Worm (Caenorhabditis elegans): Measurements from ENCODE around the gene F17E9.5.

The F17E9.5 gene

DNA sequence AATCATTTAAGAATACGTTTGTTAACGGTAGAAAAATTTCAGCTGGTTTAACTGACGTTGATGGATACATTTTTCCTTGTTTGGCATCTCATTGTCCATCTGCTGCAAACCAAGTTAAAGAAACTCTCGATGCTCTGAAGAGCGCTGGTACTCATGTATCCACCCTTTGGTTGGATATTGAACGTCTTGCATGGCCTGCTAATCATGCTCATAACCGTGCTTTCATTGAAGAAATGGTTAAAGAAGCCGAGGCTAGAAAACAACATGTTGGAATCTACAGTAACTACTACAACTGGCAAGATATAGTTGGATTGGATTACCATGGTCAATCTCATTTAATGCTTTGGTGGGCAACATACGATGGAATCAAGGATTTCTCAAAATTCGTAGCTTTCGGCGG lies 12.6 kb upstream of the F17E9.5 start:
- TF ChIP-seq egl-27 (tag; optimal IDR thresholded peaks at IDR 0.05) = no peak
- TF ChIP-seq efl-1 (optimal IDR thresholded peaks at IDR 0.05) = no peak
- TF ChIP-seq efl-1 (GFP tag; optimal IDR thresholded peaks at IDR 0.05 in 1 of 2) = peak in 1 of 2 experiments; percentile 6

DNA sequence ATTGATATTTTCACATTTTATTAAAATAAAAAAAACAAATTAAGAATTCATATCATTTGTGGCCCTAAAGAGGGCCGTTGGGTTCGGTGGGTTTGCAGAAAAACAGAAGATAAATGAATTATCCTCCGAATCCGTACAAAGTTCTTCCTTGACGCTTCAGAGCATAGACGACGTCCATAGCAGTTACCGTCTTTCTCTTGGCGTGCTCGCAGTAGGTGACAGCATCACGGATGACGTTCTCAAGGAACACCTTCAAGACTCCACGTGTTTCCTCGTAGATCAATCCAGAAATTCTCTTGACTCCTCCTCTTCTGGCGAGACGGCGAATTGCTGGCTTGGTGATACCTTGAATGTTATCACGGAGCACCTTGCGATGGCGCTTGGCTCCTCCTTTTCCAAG lies 12.1 kb upstream of the F17E9.5 start:
- TF ChIP-seq dpl-1 (GFP tag; optimal IDR thresholded peaks at IDR 0.05) = no peak

DNA sequence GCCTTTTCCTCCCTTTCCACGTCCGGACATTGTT lies 11.8 kb upstream of the F17E9.5 start, which contains the start of gene his-31:
Gene his-31, minus strand, starts transcription at position 30 of the 34 bp plus-strand sequence.
- TF ChIP-seq pag-3 (tag; optimal IDR thresholded peaks at IDR 0.05; ENCODE audit: borderline replicate concordance, insufficient read depth) (no peak), fkh-8 (tag; optimal IDR thresholded peaks at IDR 0.05) (no peak), hlh-17 (GFP tag; optimal IDR thresholded peaks at IDR 0.05; ENCODE audit: borderline replicate concordance) (no peak), elt-2 (tag; optimal IDR thresholded peaks at IDR 0.05) (no peak), ets-5 (GFP tag; IDR thresholded peaks at IDR 0.05) (no peak), sup-37 (GFP tag; optimal IDR thresholded peaks at IDR 0.05) (no peak), pqm-1 (tag; optimal IDR thresholded peaks at IDR 0.05) (no peak), elt-3 (tag; optimal IDR thresholded peaks at IDR 0.05) (no peak), nhr-90 (tag; optimal IDR thresholded peaks at IDR 0.05; ENCODE audit: poor library complexity) (no peak), unc-30 (tag; optimal IDR thresholded peaks at IDR 0.05) (no peak)

DNA sequence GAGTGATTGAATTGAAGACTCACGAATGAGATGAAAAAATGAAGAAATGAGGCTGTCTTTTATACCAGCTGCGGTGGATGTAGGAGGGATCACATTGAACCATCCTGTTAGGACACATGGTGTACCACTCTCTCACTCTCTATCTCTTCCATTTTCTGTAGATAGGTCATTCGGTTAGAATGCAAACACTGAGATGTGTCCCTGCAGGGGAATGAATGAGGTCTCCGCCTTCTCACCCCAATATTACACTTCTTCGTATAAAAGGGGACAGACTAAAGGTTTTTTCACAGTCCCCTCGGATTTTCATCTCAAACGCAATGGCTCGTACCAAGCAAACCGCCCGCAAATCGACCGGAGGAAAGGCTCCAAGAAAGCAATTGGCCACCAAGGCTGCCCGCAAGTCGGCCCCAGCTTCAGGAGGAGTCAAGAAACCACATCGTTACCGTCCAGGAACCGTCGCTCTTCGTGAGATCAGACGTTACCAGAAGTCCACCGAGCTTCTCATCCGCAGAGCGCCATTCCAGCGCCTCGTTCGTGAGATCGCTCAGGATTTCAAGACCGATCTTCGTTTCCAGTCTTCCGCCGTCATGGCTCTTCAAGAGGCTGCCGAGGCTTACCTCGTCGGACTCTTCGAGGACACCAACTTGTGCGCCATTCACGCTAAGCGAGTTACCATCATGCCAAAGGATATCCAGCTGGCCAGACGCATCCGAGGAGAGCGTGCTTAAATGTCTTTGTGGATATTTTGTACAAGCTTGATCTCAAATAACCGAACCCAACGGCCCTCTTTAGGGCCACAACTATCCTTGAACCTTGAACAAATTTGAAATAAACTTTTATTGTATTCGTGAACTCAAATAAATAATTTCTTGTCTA lies 11.4 kb upstream of the F17E9.5 start, which contains the start of gene his-32:
Gene his-32, plus strand, starts transcription at position 318 of the 876 bp plus-strand sequence.
- TF ChIP-seq C16A3.4 (tag; optimal IDR thresholded peaks at IDR 0.05) (peak; percentile 61), ceh-90 (tag; optimal IDR thresholded peaks at IDR 0.05) (no peak), fkh-8 (tag; optimal IDR thresholded peaks at IDR 0.05) (no peak), ceh-63 (GFP tag; optimal IDR thresholded peaks at IDR 0.05) (no peak), skn-1 (tag; optimal IDR thresholded peaks at IDR 0.05) (no peak), sox-4 (tag; optimal IDR thresholded peaks at IDR 0.05) (no peak), ztf-4 (tag; optimal IDR thresholded peaks at IDR 0.05) (peak; percentile 72), unc-30 (tag; optimal IDR thresholded peaks at IDR 0.05) (no peak), egl-13 (tag; optimal IDR thresholded peaks at IDR 0.05) (no peak), nhr-77 (tag; optimal IDR thresholded peaks at IDR 0.05) (no peak), irx-1 (tag; optimal IDR thresholded peaks at IDR 0.05) (no peak), ama-1 (optimal IDR thresholded peaks at IDR 0.05) (no peak), F16B12.6 (tag; optimal IDR thresholded peaks at IDR 0.05) (no peak), nhr-71 (tag; optimal IDR thresholded peaks at IDR 0.05) (peak; percentile 69), ces-1 (GFP tag; optimal IDR thresholded peaks at IDR 0.05) (no peak), lsy-2 (tag; optimal IDR thresholded peaks at IDR 0.05) (peak in 1 of 2 experiments; percentile 71), fkh-4 (tag; optimal IDR thresholded peaks at IDR 0.05; ENCODE audit: borderline replicate concordance) (no peak), hlh-4 (tag; optimal IDR thresholded peaks at IDR 0.05) (no peak), tbx-2 (tag; optimal IDR thresholded peaks at IDR 0.05) (peak; percentile 38), nhr-11 (tag; optimal IDR thresholded peaks at IDR 0.05) (no peak), fos-1 (tag; optimal IDR thresholded peaks at IDR 0.05) (no peak), mab-9 (GFP tag; IDR thresholded peaks at IDR 0.05) (no peak), lin-39 (tag; optimal IDR thresholded peaks at IDR 0.05) (peak; percentile 74), ceh-88 (GFP tag; IDR thresholded peaks at IDR 0.05) (no peak), snpc-4 (tag; optimal IDR thresholded peaks at IDR 0.05) (no peak), Y116A8C.19 (tag; optimal IDR thresholded peaks at IDR 0.05; ENCODE audit: borderline replicate concordance) (no peak), nhr-237 (tag; optimal IDR thresholded peaks at IDR 0.05) (no peak), nhr-19 (GFP tag; conservative IDR thresholded peaks at IDR 0.05) (peak; percentile 16; the same call in 1 of the 2 replicates), ztf-11 (tag; optimal IDR thresholded peaks at IDR 0.05) (peak; percentile 60 to 97), nhr-90 (tag; optimal IDR thresholded peaks at IDR 0.05; ENCODE audit: poor library complexity) (peak; percentile 59), ceh-8 (GFP tag; optimal IDR thresholded peaks at IDR 0.05) (no peak), rnt-1 (tag; optimal IDR thresholded peaks at IDR 0.05) (peak; percentile 58), mdl-1 (tag; optimal IDR thresholded peaks at IDR 0.05) (no peak), aly-2 (tag; optimal IDR thresholded peaks at IDR 0.05) (no peak), jun-1 (tag; optimal IDR thresholded peaks at IDR 0.05) (no peak), dpl-1 (GFP tag; optimal IDR thresholded peaks at IDR 0.05) (peak in 2 of 3 experiments; percentile 1 to 34), pax-3 (tag; optimal IDR thresholded peaks at IDR 0.05) (no peak)
